Worm (Caenorhabditis elegans) whole organism, young adult: Measurements from ENCODE around the gene F08G12.1.

ENCODE experiments used
- B0261.1 ChIP-seq: sonication (generic microtip); optimal IDR thresholded peaks from 2 replicates; lab custom pipeline; 2016; ENCODE audit warnings: mild to moderate bottlenecking, missing genetic modification characterization, moderate library complexity, missing compliant biosample characterization
- D2030.7 ChIP-seq: fragments of 200-800 bp; sonication (Bioruptor generic); IDR thresholded peaks from 2 replicates; pipeline ENCODE4 v1.3.6; 2022; ENCODE audit warnings: missing genetic modification reagents, missing genetic modification characterization, missing compliant biosample characterization
- F55B11.4 ChIP-seq: sonication (generic microtip); optimal IDR thresholded peaks from 2 replicates; lab custom pipeline; 2016; ENCODE audit warnings: missing compliant biosample characterization, missing genetic modification characterization, borderline replicate concordance; ENCODE audit not compliant: insufficient read depth
- atf-7 ChIP-seq: sonication (generic microtip); optimal IDR thresholded peaks from 2 replicates; lab custom pipeline; 2017; ENCODE audit warnings: mild to moderate bottlenecking, missing genetic modification characterization, missing compliant biosample characterization
- ceh-91 ChIP-seq: fragments of 200-800 bp; sonication (Bioruptor generic); IDR thresholded peaks from 2 replicates; pipeline ENCODE4 v1.3.6; 2022; ENCODE audit warnings: missing genetic modification reagents, missing genetic modification characterization, missing compliant biosample characterization
- die-1 ChIP-seq: sonication (generic microtip); optimal IDR thresholded peaks from 2 replicates; lab custom pipeline; 2016; ENCODE audit warnings: missing genotype, mild to moderate bottlenecking, missing genetic modification characterization, missing compliant biosample characterization
- fkh-3 ChIP-seq: sonication (generic microtip); optimal IDR thresholded peaks from 2 replicates; lab custom pipeline; 2016; ENCODE audit warnings: mild to moderate bottlenecking, missing genetic modification characterization, missing compliant biosample characterization
- gei-17 ChIP-seq: fragments of 200-800 bp; sonication (Bioruptor generic); optimal IDR thresholded peaks from 2 replicates; lab custom pipeline; 2018; ENCODE audit warnings: mild to moderate bottlenecking, missing genetic modification characterization, missing compliant biosample characterization
- hmg-1.2 ChIP-seq: fragments of 200-800 bp; sonication (Bioruptor generic); IDR thresholded peaks from 2 replicates; pipeline ENCODE4 v1.3.6; 2022; ENCODE audit warnings: missing genetic modification reagents, missing genetic modification characterization, missing compliant biosample characterization
- pha-4 ChIP-seq: fragments of 150-350 bp; sonication (generic microtip); optimal IDR thresholded peaks from 2 replicates; lab custom pipeline; 2014; ENCODE audit warnings: missing biosample characterization, missing genetic modification reagents, missing genetic modification characterization
- zim-3 ChIP-seq: sonication (generic microtip); optimal IDR thresholded peaks from 2 replicates; lab custom pipeline; 2017; ENCODE audit warnings: mild to moderate bottlenecking, missing genetic modification characterization, moderate library complexity, missing compliant biosample characterization
- ztf-26 ChIP-seq: sonication (generic microtip); optimal IDR thresholded peaks from 2 replicates; lab custom pipeline; 2017; ENCODE audit warnings: missing genetic modification characterization, missing compliant biosample characterization
- ztf-6 ChIP-seq: fragments of 200-800 bp; sonication (Bioruptor generic); IDR thresholded peaks from 2 replicates; pipeline ENCODE4 v1.3.6; 2022; ENCODE audit warnings: missing genetic modification reagents, missing genetic modification characterization, missing compliant biosample characterization

DNA sequence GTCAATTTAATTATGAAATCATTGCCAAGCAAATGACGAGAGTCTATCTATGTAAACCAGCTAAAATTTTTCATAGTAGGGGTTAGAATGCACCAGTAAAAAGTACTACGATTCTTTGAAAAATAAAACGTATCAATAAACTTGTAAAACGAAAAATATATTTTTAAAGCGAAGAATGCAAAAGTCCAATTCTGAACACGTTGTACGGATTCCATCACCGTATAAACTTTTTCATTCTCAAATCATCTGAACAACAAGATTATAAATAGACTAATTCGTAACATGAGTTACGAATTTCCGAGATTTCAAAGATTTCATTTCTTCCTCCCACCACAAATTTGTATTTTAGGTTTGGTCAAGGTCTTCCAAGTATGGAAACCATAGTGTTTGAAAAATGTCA is 11.1 kb upstream of the F08G12.1 start, which contains the start of gene nlp-57:
- TF ChIP-seq D2030.7 (no peak), hmg-1.2 (GFP tag; lab: Robert Waterston, UW) (no peak), ztf-6 (GFP tag; lab: Robert Waterston, UW) (no peak), die-1 (no peak), B0261.1 (no peak), zim-3 (tag; lab: Kevin White, UChicago) (no peak), atf-7 (tag; lab: Kevin White, UChicago) (no peak), ztf-26 (tag; lab: Kevin White, UChicago) (no peak), ceh-91 (GFP tag; lab: Robert Waterston, UW) (no peak), F55B11.4 (no peak), gei-17 (GFP tag; lab: Kevin White, UChicago) (no peak), fkh-3 (no peak), pha-4 (tag; lab: Kevin White, UChicago) (no peak)
